Worm (Caenorhabditis elegans): ENCODE measurements around the gene cid-1.

- no peak for TF ChIP-seq flt-1 (GFP tag; IDR thresholded peaks at IDR 0.05)
- no peak for TF ChIP-seq hnd-1 (tag; optimal IDR thresholded peaks at IDR 0.05)
- TF ChIP-seq ama-1 (optimal IDR thresholded peaks at IDR 0.05), result no peak
- no peak for TF ChIP-seq F13C5.2 (tag; optimal IDR thresholded peaks at IDR 0.05)
- TF ChIP-seq hmg-4 (GFP tag; optimal IDR thresholded peaks at IDR 0.05), result no peak
- no peak for TF ChIP-seq tbx-37 (GFP tag; conservative IDR thresholded peaks at IDR 0.05)
- no peak for TF ChIP-seq B0310.2 (tag; optimal IDR thresholded peaks at IDR 0.05)
- TF ChIP-seq ceh-13 (GFP tag; optimal IDR thresholded peaks at IDR 0.05), result no peak
- no peak for TF ChIP-seq sea-1 (GFP tag; conservative IDR thresholded peaks at IDR 0.05)
- TF ChIP-seq ceh-36 (tag; optimal IDR thresholded peaks at IDR 0.05), result no peak
- no peak for TF ChIP-seq hmbx-1 (tag; optimal IDR thresholded peaks at IDR 0.05)
These were observed 23.7 kb upstream of the cid-1 start for ce11 chrIII:5150012-5150411.

All from whole organism, early embryonic.